Worm (Caenorhabditis elegans) whole organism, young adult: ENCODE measurements around the gene irld-25.

Experiments
- C06A6.2 ChIP-seq: fragments of 200-800 bp; sonication (Bioruptor generic); conservative IDR thresholded peaks from 2 replicates; pipeline ENCODE4 v1.3.6; 2022; ENCODE audit warnings: missing genetic modification characterization, missing compliant biosample characterization
- D2030.7 ChIP-seq: fragments of 200-800 bp; sonication (Bioruptor generic); IDR thresholded peaks from 2 replicates; pipeline ENCODE4 v1.3.6; 2022; ENCODE audit warnings: missing genetic modification reagents, missing genetic modification characterization, missing compliant biosample characterization
- F10E7.11 ChIP-seq: sonication (generic microtip); optimal IDR thresholded peaks from 2 replicates; lab custom pipeline; 2017; ENCODE audit warnings: mild to moderate bottlenecking, missing genetic modification characterization, moderate library complexity, missing compliant biosample characterization
- F22D6.2 ChIP-seq: sonication (generic microtip); optimal IDR thresholded peaks from 2 replicates; lab custom pipeline; 2016; ENCODE audit warnings: mild to moderate bottlenecking, missing genetic modification characterization, missing compliant biosample characterization
- F39B2.1 ChIP-seq: fragments of 200-800 bp; sonication (Bioruptor generic); IDR thresholded peaks from 2 replicates; pipeline ENCODE4 v1.3.6; 2022; ENCODE audit warnings: missing genetic modification reagents, missing genetic modification characterization, missing compliant biosample characterization
- F52B5.7 ChIP-seq: sonication (generic microtip); optimal IDR thresholded peaks from 2 replicates; lab custom pipeline; 2016; ENCODE audit warnings: mild to moderate bottlenecking, missing genetic modification characterization, missing compliant biosample characterization
- F55B11.4 ChIP-seq: sonication (generic microtip); optimal IDR thresholded peaks from 2 replicates; lab custom pipeline; 2016; ENCODE audit warnings: missing compliant biosample characterization, missing genetic modification characterization, borderline replicate concordance; ENCODE audit not compliant: insufficient read depth
- F57A8.1 ChIP-seq: fragments of 200-800 bp; sonication (Bioruptor generic); optimal IDR thresholded peaks from 2 replicates; lab custom pipeline; 2018; ENCODE audit warnings: mild to moderate bottlenecking, missing genetic modification characterization, moderate library complexity, missing compliant biosample characterization
- Y53F4B.3 ChIP-seq: fragments of 200-800 bp; sonication (Bioruptor generic); IDR thresholded peaks from 2 replicates; pipeline ENCODE4 v1.3.6; 2022; ENCODE audit warnings: missing genetic modification reagents, missing genetic modification characterization, missing compliant biosample characterization
- Y79H2A.3 ChIP-seq: fragments of 200-800 bp; sonication (Bioruptor generic); conservative IDR thresholded peaks from 2 replicates; pipeline ENCODE4 v1.3.6; 2022; ENCODE audit warnings: missing genetic modification reagents, missing genetic modification characterization, missing compliant biosample characterization
- Y95B8A.8 ChIP-seq: fragments of 200-800 bp; sonication (Bioruptor generic); IDR thresholded peaks from 2 replicates; pipeline ENCODE4 v1.3.6; 2022; ENCODE audit warnings: missing genetic modification reagents, missing genetic modification characterization, missing compliant biosample characterization
- atf-7 ChIP-seq: sonication (generic microtip); optimal IDR thresholded peaks from 2 replicates; lab custom pipeline; 2017; ENCODE audit warnings: mild to moderate bottlenecking, missing genetic modification characterization, missing compliant biosample characterization
- athp-1 ChIP-seq: sonication (generic microtip); optimal IDR thresholded peaks from 2 replicates; lab custom pipeline; 2017; ENCODE audit warnings: mild to moderate bottlenecking, missing genetic modification characterization, missing compliant biosample characterization
- ccch-3 ChIP-seq: fragments of 200-800 bp; sonication (Bioruptor generic); optimal IDR thresholded peaks from 2 replicates; lab custom pipeline; 2018; ENCODE audit warnings: mild to moderate bottlenecking, missing genetic modification characterization, missing compliant biosample characterization
- cebp-1 ChIP-seq, 2 experiments: fragments of 200-800 bp in 1 of 2; sonication (Bioruptor generic) in 1 of 2; sonication (generic microtip) in 1 of 2; IDR thresholded peaks in 1 of 2; optimal IDR thresholded peaks in 1 of 2; 2 replicates each; pipeline versions ENCODE4 v1.3.6 to Lab custom; 2017 to 2022; ENCODE audit warnings: missing compliant biosample characterization in 2 of 2, missing genetic modification characterization in 2 of 2, mild to moderate bottlenecking in 1 of 2, missing genetic modification reagents in 1 of 2, moderate library complexity in 1 of 2
- cebp-2 ChIP-seq: fragments of 200-800 bp; sonication (Bioruptor generic); IDR thresholded peaks from 2 replicates; pipeline ENCODE4 v1.3.6; 2022; ENCODE audit warnings: missing genetic modification characterization, missing compliant biosample characterization
- ceh-100 ChIP-seq: fragments of 200-800 bp; sonication (Bioruptor generic); IDR thresholded peaks from 2 replicates; pipeline ENCODE4 v1.3.6; 2022; ENCODE audit warnings: missing genetic modification reagents, missing genetic modification characterization, missing compliant biosample characterization
- dox-1 ChIP-seq: fragments of 200-800 bp; sonication (Bioruptor generic); IDR thresholded peaks from 2 replicates; pipeline ENCODE4 v1.3.6; 2022; ENCODE audit warnings: missing genetic modification reagents, missing genetic modification characterization, missing compliant biosample characterization
- dpff-1 ChIP-seq: sonication (generic microtip); optimal IDR thresholded peaks from 2 replicates; lab custom pipeline; 2017; ENCODE audit warnings: mild to moderate bottlenecking, missing genetic modification characterization, missing compliant biosample characterization
- ekl-4 ChIP-seq: fragments of 200-800 bp; sonication (Bioruptor generic); IDR thresholded peaks from 2 replicates; pipeline ENCODE4 v1.3.6; 2022; ENCODE audit warnings: missing genetic modification reagents, missing genetic modification characterization, missing compliant biosample characterization
- gei-17 ChIP-seq: fragments of 200-800 bp; sonication (Bioruptor generic); optimal IDR thresholded peaks from 2 replicates; lab custom pipeline; 2018; ENCODE audit warnings: mild to moderate bottlenecking, missing genetic modification characterization, missing compliant biosample characterization
- him-1 ChIP-seq: sonication (generic microtip); optimal IDR thresholded peaks from 2 replicates; lab custom pipeline; 2016; ENCODE audit warnings: missing genotype, missing genetic modification reagents, missing genetic modification characterization, missing compliant biosample characterization
- hmg-1.2 ChIP-seq: fragments of 200-800 bp; sonication (Bioruptor generic); IDR thresholded peaks from 2 replicates; pipeline ENCODE4 v1.3.6; 2022; ENCODE audit warnings: missing genetic modification reagents, missing genetic modification characterization, missing compliant biosample characterization
- hmg-20 ChIP-seq: fragments of 200-800 bp; sonication (Bioruptor generic); IDR thresholded peaks from 2 replicates; pipeline ENCODE4 v1.3.6; 2022; ENCODE audit warnings: missing genetic modification reagents, missing genetic modification characterization, missing compliant biosample characterization
- hrde-1 ChIP-seq: sonication (generic microtip); optimal IDR thresholded peaks from 2 replicates; lab custom pipeline; 2016; ENCODE audit warnings: missing genetic modification characterization, mild to moderate bottlenecking, missing compliant biosample characterization, moderate library complexity, missing genotype, missing genetic modification reagents, borderline replicate concordance
- hsf-1 ChIP-seq: fragments of 200-800 bp; sonication (Bioruptor generic); IDR thresholded peaks from 2 replicates; pipeline ENCODE4 v1.3.6; 2022; ENCODE audit warnings: missing genetic modification reagents, missing genetic modification characterization, missing compliant biosample characterization
- let-526 ChIP-seq: fragments of 200-800 bp; sonication (Bioruptor generic); IDR thresholded peaks from 2 replicates; pipeline ENCODE4 v1.3.6; 2022; ENCODE audit warnings: missing genetic modification reagents, missing genetic modification characterization, missing compliant biosample characterization
- let-607 ChIP-seq, 2 experiments: fragments of 200-800 bp in 1 of 2; sonication (Bioruptor generic) in 1 of 2; sonication (generic microtip) in 1 of 2; optimal IDR thresholded peaks; 2 replicates each; lab custom pipeline; 2016 to 2018; ENCODE audit warnings: mild to moderate bottlenecking in 2 of 2, missing compliant biosample characterization in 2 of 2, missing genetic modification characterization in 2 of 2, moderate library complexity in 2 of 2, missing genotype in 1 of 2
- lin-26 ChIP-seq: fragments of 200-800 bp; sonication (Bioruptor generic); IDR thresholded peaks from 2 replicates; pipeline ENCODE4 v1.3.6; 2022; ENCODE audit warnings: missing genetic modification reagents, missing genetic modification characterization, missing compliant biosample characterization
- madf-6 ChIP-seq: fragments of 200-800 bp; sonication (Bioruptor generic); IDR thresholded peaks from 2 replicates; pipeline ENCODE4 v1.3.6; 2022; ENCODE audit warnings: missing genetic modification reagents, missing genetic modification characterization, missing compliant biosample characterization
- mxl-1 ChIP-seq: sonication (generic microtip); optimal IDR thresholded peaks from 2 replicates; lab custom pipeline; 2016; ENCODE audit warnings: missing genetic modification characterization, missing compliant biosample characterization
- nhr-179 ChIP-seq: sonication (generic microtip); optimal IDR thresholded peaks from 2 replicates; lab custom pipeline; 2016; ENCODE audit warnings: mild to moderate bottlenecking, missing genetic modification characterization, missing compliant biosample characterization
- nhr-80 ChIP-seq: sonication (generic microtip); optimal IDR thresholded peaks from 2 replicates; lab custom pipeline; 2016; ENCODE audit warnings: missing genetic modification characterization, missing compliant biosample characterization
- nhr-90 ChIP-seq: sonication (generic microtip); optimal IDR thresholded peaks from 2 replicates; lab custom pipeline; 2016; ENCODE audit warnings: missing genotype, mild to moderate bottlenecking, missing genetic modification characterization, missing compliant biosample characterization
- rpc-1 ChIP-seq, 2 experiments: fragments of 150-350 bp in 1 of 2; sonication (generic microtip) in 1 of 2; optimal IDR thresholded peaks; 2 replicates each; lab custom pipeline; 2014 to 2018; ENCODE audit warnings: missing biosample characterization in 1 of 2, missing genetic modification characterization in 1 of 2, missing genetic modification reagents in 1 of 2, missing genotype in 1 of 2
- snpc-1.3 ChIP-seq: sonication (generic microtip); optimal IDR thresholded peaks from 2 replicates; lab custom pipeline; 2017; ENCODE audit warnings: missing genetic modification characterization, mild to moderate bottlenecking, missing compliant biosample characterization, antibody characterized with exemption, moderate library complexity, missing genotype, missing genetic modification reagents; ENCODE audit not compliant: insufficient read depth
- snpc-4 ChIP-seq, 5 experiments: fragments of 150-350 bp in 1 of 5; sonication (generic microtip) in 4 of 5; optimal IDR thresholded peaks; 2 replicates each; lab custom pipeline; 2014 to 2018; ENCODE audit warnings: missing genetic modification characterization in 5 of 5, missing biosample characterization in 3 of 5, antibody characterized with exemption in 2 of 5, mild to moderate bottlenecking in 2 of 5, missing compliant biosample characterization in 2 of 5, missing genotype in 2 of 5, moderate library complexity in 2 of 5, missing genetic modification reagents in 1 of 5
- tbx-9 ChIP-seq: sonication (generic microtip); optimal IDR thresholded peaks from 2 replicates; lab custom pipeline; 2016; ENCODE audit warnings: borderline replicate concordance, missing genetic modification characterization, inconsistent platforms, missing compliant biosample characterization
- xnd-1 ChIP-seq: sonication (generic microtip); optimal IDR thresholded peaks from 2 replicates; lab custom pipeline; 2016; ENCODE audit warnings: missing genotype, missing genetic modification reagents, missing genetic modification characterization, missing compliant biosample characterization
- zim-3 ChIP-seq: sonication (generic microtip); optimal IDR thresholded peaks from 2 replicates; lab custom pipeline; 2017; ENCODE audit warnings: mild to moderate bottlenecking, missing genetic modification characterization, moderate library complexity, missing compliant biosample characterization
- ztf-18 ChIP-seq: sonication (generic microtip); optimal IDR thresholded peaks from 2 replicates; lab custom pipeline; 2016; ENCODE audit warnings: missing genotype, mild to moderate bottlenecking, missing genetic modification characterization, missing compliant biosample characterization
- ztf-28 ChIP-seq: fragments of 200-800 bp; sonication (Bioruptor generic); IDR thresholded peaks from 2 replicates; pipeline ENCODE4 v1.3.6; 2022; ENCODE audit warnings: missing genetic modification reagents, missing genetic modification characterization, missing compliant biosample characterization
- ztf-6 ChIP-seq: fragments of 200-800 bp; sonication (Bioruptor generic); IDR thresholded peaks from 2 replicates; pipeline ENCODE4 v1.3.6; 2022; ENCODE audit warnings: missing genetic modification reagents, missing genetic modification characterization, missing compliant biosample characterization

Gene irld-25

DNA sequence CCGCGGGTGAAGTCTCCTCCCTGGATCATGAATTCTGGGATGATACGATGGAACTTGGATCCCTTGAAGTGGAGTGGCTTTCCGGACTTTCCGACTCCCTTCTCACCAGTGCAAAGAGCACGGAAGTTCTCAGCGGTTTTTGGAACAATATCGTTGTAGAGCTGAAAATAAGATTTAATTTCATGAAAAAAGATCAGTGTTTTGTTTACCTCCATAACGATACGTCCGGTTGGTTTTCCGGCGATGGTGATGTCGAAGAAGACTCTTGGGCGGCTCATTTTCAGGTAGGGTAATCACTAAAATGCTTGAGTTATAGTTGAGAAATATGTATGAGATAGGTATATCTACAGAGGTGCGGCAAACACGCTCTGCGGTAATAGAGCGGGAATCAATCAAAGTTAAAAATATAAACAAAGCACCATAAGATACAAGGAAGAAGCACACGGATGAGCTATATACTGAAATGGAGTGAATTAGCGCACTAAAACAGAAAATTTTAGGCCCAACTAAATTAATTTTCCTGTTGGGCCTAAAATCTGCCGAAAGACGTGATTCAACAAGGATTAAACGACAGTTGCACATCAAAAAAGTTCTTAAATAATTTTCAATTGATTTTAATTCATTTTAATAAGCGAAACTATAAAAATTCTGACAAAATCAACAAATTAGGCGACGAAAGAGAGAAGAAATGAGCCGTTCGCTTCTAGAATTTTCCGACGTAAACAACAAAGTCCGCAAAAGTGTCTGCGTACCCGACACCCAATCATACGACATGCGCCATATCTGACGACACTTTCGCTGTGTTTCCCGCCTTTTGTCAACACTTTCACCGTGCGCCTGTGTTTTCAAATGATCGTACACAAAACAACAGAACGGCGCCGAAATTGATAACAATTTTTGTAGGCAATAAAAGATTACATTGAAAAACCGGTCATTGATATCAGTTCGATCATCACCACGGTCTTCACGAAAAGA is 34.1 kb upstream of the irld-25 start, which contains the start of the genes cyn-7 and bath-36 (continued):
- TF ChIP-seq ztf-28 (GFP tag; lab: Robert Waterston, UW) (no peak), hrde-1 (tag; lab: Kevin White, UChicago) (no peak), nhr-179 (tag; lab: Kevin White, UChicago) (no peak), snpc-4 (GFP tag; optimal IDR thresholded peaks at IDR 0.05; lab: Kevin White, UChicago) (no peak), snpc-4 (tag; optimal IDR thresholded peaks at IDR 0.05; lab: Kevin White, UChicago) (peak in 2 of 4 experiments; percentile 68 to 71), let-526 (GFP tag; lab: Robert Waterston, UW) (no peak), hsf-1 (GFP tag; lab: Robert Waterston, UW) (peak; percentile 99), D2030.7 (GFP tag; lab: Robert Waterston, UW) (peak; percentile 62; the same call in 1 of the 2 replicates), ccch-3 (GFP tag; lab: Kevin White, UChicago) (no peak), madf-6 (peak; percentile 90), F10E7.11 (no peak), C06A6.2 (GFP tag; lab: Robert Waterston, UW) (0 out of 2 replicates have a peak, but pooled peaks have one; percentile 31), ceh-100 (peak; percentile 44; the same call in 1 of the 2 replicates), Y95B8A.8 (0 out of 2 replicates have a peak, but pooled peaks have one; percentile 26), gei-17 (peak; percentile 59), cebp-1 (GFP tag; IDR thresholded peaks at IDR 0.05; lab: Robert Waterston, UW) (no peak; the same call in 1 of the 2 replicates), cebp-1 (tag; optimal IDR thresholded peaks at IDR 0.05; lab: Kevin White, UChicago) (peak; percentile 61), F55B11.4 (tag; lab: Kevin White, UChicago) (no peak), F22D6.2 (tag; lab: Kevin White, UChicago) (no peak), Y79H2A.3 (GFP tag; lab: Robert Waterston, UW) (no peak), xnd-1 (tag; lab: Kevin White, UChicago) (peak; percentile 65), mxl-1 (tag; lab: Kevin White, UChicago) (no peak), dpff-1 (tag; lab: Kevin White, UChicago) (no peak), F52B5.7 (tag; lab: Kevin White, UChicago) (no peak), dox-1 (GFP tag; lab: Robert Waterston, UW) (peak; percentile 68), Y53F4B.3 (GFP tag; lab: Robert Waterston, UW) (no peak), athp-1 (no peak), him-1 (tag; lab: Kevin White, UChicago) (no peak), cebp-2 (GFP tag; lab: Robert Waterston, UW) (no peak), atf-7 (peak; percentile 28), ztf-18 (tag; lab: Kevin White, UChicago) (no peak), lin-26 (GFP tag; lab: Robert Waterston, UW) (peak; percentile 34; the same call in 1 of the 2 replicates), F39B2.1 (GFP tag; lab: Robert Waterston, UW) (no peak), nhr-80 (tag; lab: Kevin White, UChicago) (peak; percentile 80), let-607 (tag; optimal IDR thresholded peaks at IDR 0.05; lab: Kevin White, UChicago) (peak in 1 of 2 experiments; percentile 63)

DNA sequence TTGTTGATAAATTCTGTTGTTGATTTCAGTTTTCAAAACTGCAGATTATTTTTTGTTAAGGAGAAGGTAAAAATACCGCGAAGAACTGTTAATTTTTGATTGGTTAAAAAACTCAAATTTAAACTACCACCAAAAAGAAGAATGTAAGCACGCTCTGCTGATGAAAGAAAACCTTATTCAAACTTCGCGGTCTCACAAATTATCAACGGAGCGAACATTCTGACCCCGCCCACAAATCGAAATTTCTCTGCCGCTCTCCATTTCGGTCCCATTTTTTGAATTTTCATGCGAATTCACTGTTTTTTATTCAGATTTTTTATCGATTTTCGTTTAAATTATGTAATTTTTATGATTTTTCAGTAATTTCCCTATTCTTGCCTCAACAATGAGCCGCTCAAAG is 31.9 kb upstream of the irld-25 start, which contains the start of gene cyn-3:
Gene cyn-3 (plus strand): TSS at position 361 of the 400 bp plus-strand sequence.
- TF ChIP-seq hmg-1.2 (peak; percentile 54), snpc-1.3 (tag; lab: Kevin White, UChicago) (peak; percentile 72), hmg-20 (GFP tag; lab: Robert Waterston, UW) (no peak), D2030.7 (GFP tag; lab: Robert Waterston, UW) (peak; percentile 49; the same call in 1 of the 2 replicates), ztf-6 (GFP tag; lab: Robert Waterston, UW) (no peak; the same call in 1 of the 2 replicates), rpc-1 (optimal IDR thresholded peaks at IDR 0.05; lab: Kevin White, UChicago) (no peak), rpc-1 (tag; optimal IDR thresholded peaks at IDR 0.05; lab: Kevin White, UChicago) (no peak), nhr-90 (tag; lab: Kevin White, UChicago) (no peak), F57A8.1 (no peak), atf-7 (no peak), ztf-28 (GFP tag; lab: Robert Waterston, UW) (no peak), ekl-4 (peak; percentile 71; the same call in 1 of the 2 replicates), hrde-1 (tag; lab: Kevin White, UChicago) (no peak), F39B2.1 (GFP tag; lab: Robert Waterston, UW) (no peak), tbx-9 (tag; lab: Kevin White, UChicago) (no peak), zim-3 (tag; lab: Kevin White, UChicago) (no peak)
